Worm (Caenorhabditis elegans): ENCODE results near the gene F54B11.9.

Gene F54B11.9

ce11 chrX:13596003-13596767 lies 9.2 kb upstream of the F54B11.9 start, which contains the start of gene F54B11.5 (continued):
- TF ChIP-seq nhr-10 (tag; optimal IDR thresholded peaks at IDR 0.05), result no peak
- TF ChIP-seq egl-43 (GFP tag; IDR thresholded peaks at IDR 0.05), result no peak
- TF ChIP-seq dpl-1 (GFP tag; optimal IDR thresholded peaks at IDR 0.05), result peak; percentile 34
- no peak for TF ChIP-seq daf-16 (GFP tag; optimal IDR thresholded peaks at IDR 0.05)
- peak; percentile 44 for TF ChIP-seq daf-16 (tag; optimal IDR thresholded peaks at IDR 0.05)
- TF ChIP-seq madf-9 (GFP tag; conservative IDR thresholded peaks at IDR 0.05), result no peak
- TF ChIP-seq mep-1 (tag; optimal IDR thresholded peaks at IDR 0.05), result peak; percentile 59
- TF ChIP-seq ceh-28 (tag; optimal IDR thresholded peaks at IDR 0.05), result no peak

- TF ChIP-seq dmd-6 (GFP tag; IDR thresholded peaks at IDR 0.05), result peak; percentile 20; the same call in 1 of the 2 replicates
- TF ChIP-seq hlh-30 (tag; optimal IDR thresholded peaks at IDR 0.05; ENCODE audit: insufficient read depth), result peak; percentile 90
- TF ChIP-seq rbr-2 (tag; optimal IDR thresholded peaks at IDR 0.05), result peak; percentile 53
- TF ChIP-seq T20F7.1 (GFP tag; optimal IDR thresholded peaks at IDR 0.05), result peak; percentile 93
- peak; percentile 64 for TF ChIP-seq dve-1 (tag; optimal IDR thresholded peaks at IDR 0.05; ENCODE audit: insufficient read depth)
- peak; percentile 27 for TF ChIP-seq F37D6.2 (tag; optimal IDR thresholded peaks at IDR 0.05)
- peak; percentile 45; the same call in 1 of the 2 replicates for TF ChIP-seq hmg-1.1 (GFP tag; IDR thresholded peaks at IDR 0.05)
- 0 out of 2 replicates have a peak, but pooled peaks have one; percentile 37 for TF ChIP-seq egl-43 (GFP tag; IDR thresholded peaks at IDR 0.05)
- TF ChIP-seq egl-27 (tag; optimal IDR thresholded peaks at IDR 0.05), result no peak
- TF ChIP-seq nhr-28 (tag; optimal IDR thresholded peaks at IDR 0.05), result no peak
- TF ChIP-seq mes-2 (tag; optimal IDR thresholded peaks at IDR 0.05; ENCODE audit: poor library complexity, severe bottlenecking), result peak; percentile 43
- TF ChIP-seq hlh-11 (tag; optimal IDR thresholded peaks at IDR 0.05), result peak; percentile 54
- peak in 1 of 2 experiments; percentile 22 for TF ChIP-seq mdl-1 (tag; optimal IDR thresholded peaks at IDR 0.05)
- no peak for TF ChIP-seq gei-8 (GFP tag; optimal IDR thresholded peaks at IDR 0.05)
- TF ChIP-seq nhr-6 (tag; optimal IDR thresholded peaks at IDR 0.05), result peak; percentile 73
- peak in 1 of 2 experiments; percentile 56 for TF ChIP-seq lsy-2 (tag; optimal IDR thresholded peaks at IDR 0.05)
- TF ChIP-seq ztf-11 (tag; optimal IDR thresholded peaks at IDR 0.05), result no peak
Observed at ce11 chrX:13598021-13598499, 7.3 kb upstream of the F54B11.9 start, which contains the start of gene bra-1. bra-1 (plus strand) TSS chrX:13598449.

DNA sequence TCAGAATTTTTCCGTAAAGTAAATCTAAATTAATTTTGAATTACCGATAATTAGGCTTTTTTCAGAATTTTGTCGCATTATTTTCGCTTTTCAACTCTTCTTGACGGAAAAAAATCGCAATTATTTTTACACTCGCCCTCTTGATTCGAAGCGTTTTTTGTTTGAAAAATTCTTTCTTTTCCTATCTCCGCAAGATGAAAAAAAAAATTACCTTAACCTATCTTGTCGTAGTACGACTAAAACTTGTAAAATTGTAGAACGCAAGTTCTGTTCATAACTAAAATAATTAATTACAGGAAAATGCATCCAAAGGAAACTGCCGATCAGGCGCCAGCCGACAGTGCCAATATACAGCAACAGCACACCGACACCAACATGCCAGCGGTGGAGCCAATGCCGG lies 5.2 kb upstream of the F54B11.9 start, which contains the start of gene F54B11.7:
Gene F54B11.7 (plus strand): TSS at position 301 of the 400 bp plus-strand sequence.
- TF ChIP-seq ces-1 (GFP tag; optimal IDR thresholded peaks at IDR 0.05), result no peak
- TF ChIP-seq nhr-10 (tag; optimal IDR thresholded peaks at IDR 0.05), result no peak

DNA sequence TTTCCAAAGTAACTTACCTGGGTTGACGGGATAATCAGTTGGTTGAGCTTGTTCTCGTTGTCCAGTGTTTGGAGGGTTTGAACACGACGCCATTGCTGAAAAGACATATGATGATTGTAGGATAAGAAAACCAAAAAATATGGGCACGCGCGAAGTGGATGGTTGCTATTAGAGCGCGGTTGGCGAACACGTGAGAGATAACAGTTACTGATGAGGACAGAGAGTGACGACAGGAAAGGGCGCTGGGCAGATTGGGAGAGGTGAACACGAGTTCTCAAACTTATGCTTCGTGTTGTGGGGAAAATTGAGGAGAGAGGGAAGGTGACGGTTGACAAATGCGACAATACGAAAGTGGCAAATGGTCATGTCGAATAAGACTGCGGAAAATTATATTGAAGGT lies 1.5 kb upstream of the F54B11.9 start, which contains the start of gene F54B11.8:
Gene F54B11.8 (minus strand): TSS at position 101 of the 400 bp plus-strand sequence.
- TF ChIP-seq mxl-3 (GFP tag; optimal IDR thresholded peaks at IDR 0.05), result peak; percentile 8
- no peak for TF ChIP-seq dmd-9 (GFP tag; IDR thresholded peaks at IDR 0.05)
- no peak for TF ChIP-seq spr-3 (GFP tag; optimal IDR thresholded peaks at IDR 0.05)
- peak; percentile 73 for TF ChIP-seq hlh-30 (tag; optimal IDR thresholded peaks at IDR 0.05; ENCODE audit: insufficient read depth)

DNA sequence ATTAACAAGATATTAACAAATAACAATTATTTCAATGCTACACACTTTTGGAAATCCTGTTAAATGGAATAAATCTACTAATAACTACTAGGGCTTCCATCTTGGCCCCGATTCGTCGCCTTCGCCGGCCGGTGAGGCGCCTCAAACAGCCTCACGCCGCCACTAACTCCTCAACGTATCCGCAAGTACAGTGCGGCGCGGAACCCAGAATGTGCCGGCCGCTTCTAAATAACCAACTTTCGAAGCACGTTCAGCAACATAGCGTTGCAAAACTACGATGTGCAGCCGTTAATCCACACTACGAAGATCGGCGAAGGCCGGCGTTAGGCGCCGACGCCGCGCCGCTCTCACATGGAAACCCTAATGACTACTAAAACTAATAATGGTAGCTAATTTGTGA lies 487 bp downstream of the F54B11.9 start:
- TF ChIP-seq dmd-6 (GFP tag; IDR thresholded peaks at IDR 0.05) (no peak), duxl-1 (tag; optimal IDR thresholded peaks at IDR 0.05; ENCODE audit: poor library complexity) (no peak), mxl-2 (GFP tag; conservative IDR thresholded peaks at IDR 0.05) (no peak), unc-130 (GFP tag; optimal IDR thresholded peaks at IDR 0.05) (no peak), nhr-28 (tag; optimal IDR thresholded peaks at IDR 0.05) (no peak), dmd-8 (GFP tag; IDR thresholded peaks at IDR 0.05) (no peak), Y5F2A.4 (GFP tag; optimal IDR thresholded peaks at IDR 0.05) (no peak), ceh-44 (GFP tag; IDR thresholded peaks at IDR 0.05) (no peak), F26F4.8 (GFP tag; conservative IDR thresholded peaks at IDR 0.05) (no peak), Y75B8A.6 (GFP tag; IDR thresholded peaks at IDR 0.05) (no peak), nhr-102 (tag; optimal IDR thresholded peaks at IDR 0.05) (no peak), daf-12 (tag; optimal IDR thresholded peaks at IDR 0.05) (no peak), ces-1 (GFP tag; optimal IDR thresholded peaks at IDR 0.05) (no peak), nhr-25 (tag; optimal IDR thresholded peaks at IDR 0.05; ENCODE audit: borderline replicate concordance, insufficient read depth) (no peak), attf-4 (tag; optimal IDR thresholded peaks at IDR 0.05) (no peak), hmg-1.1 (GFP tag; IDR thresholded peaks at IDR 0.05) (no peak), madf-9 (GFP tag; conservative IDR thresholded peaks at IDR 0.05) (no peak), ceh-28 (tag; optimal IDR thresholded peaks at IDR 0.05) (no peak)

Data from whole organism, L4 larva.